Fruit fly (Drosophila melanogaster) whole organism, embryonic: ENCODE measurements around the gene AGO2.

Source experiments
- CG10543 ChIP-seq: fragments of 200-800 bp; sonication (Bioruptor generic); optimal IDR thresholded peaks from 3 replicates; lab custom pipeline; 2017; ENCODE audit warnings: missing biosample characterization, mild to moderate bottlenecking, missing genetic modification characterization, moderate library complexity
- CG10979 ChIP-seq: fragments of 200-800 bp; sonication (Bioruptor generic); optimal IDR thresholded peaks from 2 replicates; lab custom pipeline; 2018; ENCODE audit warnings: missing biosample characterization, mild to moderate bottlenecking, missing genetic modification characterization, moderate library complexity
- CG11504 ChIP-seq: fragments of 200-800 bp; sonication (Bioruptor generic); optimal IDR thresholded peaks from 3 replicates; lab custom pipeline; 2019; ENCODE audit warnings: missing biosample characterization, mild to moderate bottlenecking, missing genetic modification characterization, moderate library complexity
- CG12071 ChIP-seq: fragments of 200-800 bp; sonication (Bioruptor generic); optimal IDR thresholded peaks from 3 replicates; lab custom pipeline; 2018; ENCODE audit warnings: missing biosample characterization, mild to moderate bottlenecking, missing genetic modification characterization
- CG13424 ChIP-seq: fragments of 200-800 bp; sonication (Bioruptor generic); optimal IDR thresholded peaks from 2 replicates; lab custom pipeline; 2019; ENCODE audit warnings: missing biosample characterization, mild to moderate bottlenecking, missing genetic modification characterization, moderate library complexity
- CG17568 ChIP-seq: fragments of 200-800 bp; sonication (Bioruptor generic); optimal IDR thresholded peaks from 2 replicates; lab custom pipeline; 2018; ENCODE audit warnings: missing biosample characterization, mild to moderate bottlenecking, missing genetic modification characterization, moderate library complexity
- CG17802 ChIP-seq: fragments of 200-800 bp; sonication (Bioruptor generic); optimal IDR thresholded peaks from 2 replicates; lab custom pipeline; 2018; ENCODE audit warnings: missing biosample characterization, mild to moderate bottlenecking, missing genetic modification characterization, moderate library complexity
- CG17829 ChIP-seq: fragments of 200-800 bp; optimal IDR thresholded peaks from 2 replicates; lab custom pipeline; 2019; ENCODE audit warnings: missing biosample characterization, mild to moderate bottlenecking, missing genetic modification characterization, moderate library complexity
- CG18011 ChIP-seq: fragments of 200-800 bp; sonication (Bioruptor generic); optimal IDR thresholded peaks from 2 replicates; lab custom pipeline; 2017; ENCODE audit warnings: missing biosample characterization, missing genetic modification characterization, mild to moderate bottlenecking, moderate library complexity, missing genotype
- CG2202 ChIP-seq: fragments of 200-800 bp; sonication (Bioruptor generic); optimal IDR thresholded peaks from 2 replicates; lab custom pipeline; 2018; ENCODE audit warnings: missing biosample characterization, mild to moderate bottlenecking, missing genetic modification characterization
- CG30403 ChIP-seq: fragments of 200-800 bp; sonication (Bioruptor generic); optimal IDR thresholded peaks from 3 replicates; lab custom pipeline; 2016; ENCODE audit warnings: missing biosample characterization, missing genetic modification characterization
- CG34376 ChIP-seq: fragments of 200-800 bp; sonication (Bioruptor generic); optimal IDR thresholded peaks from 2 replicates; lab custom pipeline; 2018; ENCODE audit warnings: missing biosample characterization, mild to moderate bottlenecking, missing genetic modification characterization
- CG4360 ChIP-seq: fragments of 200-800 bp; sonication (Bioruptor generic); IDR thresholded peaks from 2 replicates; pipeline ENCODE4 v1.3.6; 2022; ENCODE audit warnings: missing biosample characterization, missing genetic modification characterization
- CG6791 ChIP-seq: fragments of 200-800 bp; sonication (Bioruptor generic); IDR thresholded peaks from 3 replicates; pipeline ENCODE4 v1.3.6; 2022; ENCODE audit warnings: missing biosample characterization, missing genetic modification characterization; ENCODE audit not compliant: partially characterized antibody
- CG6854 ChIP-seq: fragments of 200-800 bp; sonication (Bioruptor generic); optimal IDR thresholded peaks from 3 replicates; lab custom pipeline; 2017; ENCODE audit warnings: missing biosample characterization, mild to moderate bottlenecking, missing genetic modification characterization
- CG7271 ChIP-seq: fragments of 200-800 bp; sonication (Bioruptor generic); optimal IDR thresholded peaks from 2 replicates; lab custom pipeline; 2018; ENCODE audit warnings: missing biosample characterization, mild to moderate bottlenecking, missing genetic modification characterization, moderate library complexity
- CG8359 ChIP-seq: fragments of 200-800 bp; sonication (Bioruptor generic); optimal IDR thresholded peaks from 2 replicates; lab custom pipeline; 2017; ENCODE audit warnings: missing biosample characterization, mild to moderate bottlenecking, missing genetic modification characterization, borderline replicate concordance
- CG9437 ChIP-seq: fragments of 200-800 bp; sonication (Bioruptor generic); optimal IDR thresholded peaks from 2 replicates; lab custom pipeline; 2018; ENCODE audit warnings: missing biosample characterization, mild to moderate bottlenecking, missing genetic modification characterization
- CHES-1-like ChIP-seq: fragments of 200-800 bp; sonication (Bioruptor generic); optimal IDR thresholded peaks from 2 replicates; lab custom pipeline; 2016; ENCODE audit warnings: missing biosample characterization, missing genetic modification characterization
- CTCF ChIP-seq: fragments of 200-800 bp; sonication (Bioruptor generic); optimal IDR thresholded peaks from 2 replicates; lab custom pipeline; 2017; ENCODE audit warnings: missing biosample characterization, mild to moderate bottlenecking, missing genetic modification characterization, moderate library complexity
- Camta ChIP-seq: fragments of 200-800 bp; sonication (Bioruptor generic); optimal IDR thresholded peaks from 2 replicates; lab custom pipeline; 2016; ENCODE audit warnings: missing biosample characterization, missing genetic modification characterization
- Dll ChIP-seq: fragments of 200-800 bp; sonication (Bioruptor generic); IDR thresholded peaks from 4 replicates; pipeline ENCODE4 v1.3.6; 2022; ENCODE audit warnings: missing biosample characterization, missing genetic modification characterization; ENCODE audit not compliant: partially characterized antibody
- Fer2 ChIP-seq: fragments of 200-800 bp; sonication (Bioruptor generic); optimal IDR thresholded peaks from 2 replicates; lab custom pipeline; 2018; ENCODE audit warnings: missing biosample characterization, mild to moderate bottlenecking, missing genetic modification characterization, moderate library complexity
- Jarid2 ChIP-seq: fragments of 200-800 bp; sonication (Bioruptor generic); optimal IDR thresholded peaks from 3 replicates; lab custom pipeline; 2017; ENCODE audit warnings: mild to moderate bottlenecking, missing biosample characterization, missing genetic modification reagents, missing genetic modification characterization
- MBD-R2 ChIP-seq: fragments of 200-800 bp; sonication (Bioruptor generic); IDR thresholded peaks from 2 replicates; pipeline ENCODE4 v1.3.6; 2022; ENCODE audit warnings: missing biosample characterization, missing genetic modification characterization
- Poxn ChIP-seq: fragments of 200-800 bp; sonication (Bioruptor generic); IDR thresholded peaks from 2 replicates; pipeline ENCODE4 v1.3.6; 2022; ENCODE audit warnings: missing biosample characterization, missing genetic modification characterization
- Sin3A ChIP-seq: fragments of >200 bp; optimal IDR thresholded peaks from 2 replicates; lab custom pipeline; 2018
- Sox102F ChIP-seq: fragments of 200-800 bp; sonication (Bioruptor generic); optimal IDR thresholded peaks from 2 replicates; lab custom pipeline; 2018; ENCODE audit warnings: missing biosample characterization, mild to moderate bottlenecking, missing genetic modification characterization, moderate library complexity
- ac ChIP-seq: fragments of 200-800 bp; sonication (Bioruptor generic); optimal IDR thresholded peaks from 3 replicates; lab custom pipeline; 2017; ENCODE audit warnings: missing biosample characterization, mild to moderate bottlenecking, missing genetic modification characterization
- bigmax ChIP-seq: fragments of 200-800 bp; sonication (Bioruptor generic); optimal IDR thresholded peaks from 2 replicates; lab custom pipeline; 2018; ENCODE audit warnings: missing biosample characterization, mild to moderate bottlenecking, missing genetic modification characterization
- chinmo ChIP-seq: fragments of 200-800 bp; sonication (Bioruptor generic); IDR thresholded peaks from 4 replicates; pipeline ENCODE4 v1.3.6; 2022; ENCODE audit warnings: missing biosample characterization, missing genetic modification characterization; ENCODE audit not compliant: partially characterized antibody
- da ChIP-seq: fragments of 200-800 bp; sonication (Bioruptor generic); optimal IDR thresholded peaks from 2 replicates; lab custom pipeline; 2016; ENCODE audit warnings: missing biosample characterization, missing genetic modification characterization
- eyg ChIP-seq: fragments of 200-800 bp; sonication (Bioruptor generic); optimal IDR thresholded peaks from 3 replicates; lab custom pipeline; 2016; ENCODE audit warnings: missing biosample characterization, missing genetic modification characterization
- fd3F ChIP-seq: fragments of 200-800 bp; sonication (Bioruptor generic); optimal IDR thresholded peaks from 2 replicates; lab custom pipeline; 2018; ENCODE audit warnings: missing biosample characterization, mild to moderate bottlenecking, missing genetic modification characterization, moderate library complexity
- gfzf ChIP-seq: fragments of 200-800 bp; sonication (Bioruptor generic); optimal IDR thresholded peaks from 2 replicates; lab custom pipeline; 2016; ENCODE audit warnings: missing biosample characterization, mild to moderate bottlenecking, missing genetic modification characterization, moderate library complexity
- hb ChIP-seq: fragments of 200-800 bp; sonication (Bioruptor generic); IDR thresholded peaks from 3 replicates; pipeline ENCODE4 v1.3.6; 2022; ENCODE audit warnings: missing biosample characterization, missing genetic modification characterization; ENCODE audit not compliant: partially characterized antibody
- insv ChIP-seq, 2 experiments: fragments of 200-800 bp; sonication (Bioruptor generic); optimal IDR thresholded peaks; 3 replicates each; lab custom pipeline; 2016 to 2018; ENCODE audit warnings: missing biosample characterization in 2 of 2, missing genetic modification characterization in 2 of 2
- kni ChIP-seq: fragments of 200-800 bp; sonication (Bioruptor generic); optimal IDR thresholded peaks from 3 replicates; lab custom pipeline; 2017; ENCODE audit warnings: mild to moderate bottlenecking, missing biosample characterization, missing genetic modification reagents, missing genetic modification characterization
- lab ChIP-seq: fragments of 200-800 bp; sonication (Bioruptor generic); optimal IDR thresholded peaks from 3 replicates; lab custom pipeline; 2017; ENCODE audit warnings: missing biosample characterization, missing genetic modification characterization, mild to moderate bottlenecking, moderate library complexity, missing genetic modification reagents
- nerfin-1 ChIP-seq: fragments of 200-800 bp; sonication (Bioruptor generic); optimal IDR thresholded peaks from 3 replicates; lab custom pipeline; 2019; ENCODE audit warnings: missing biosample characterization, mild to moderate bottlenecking, missing genetic modification characterization, moderate library complexity
- nmo ChIP-seq: fragments of 200-800 bp; sonication (Bioruptor generic); optimal IDR thresholded peaks from 2 replicates; lab custom pipeline; 2018; ENCODE audit warnings: missing biosample characterization, mild to moderate bottlenecking, missing genetic modification characterization, moderate library complexity
- nom ChIP-seq: fragments of 200-800 bp; sonication (Bioruptor generic); optimal IDR thresholded peaks from 2 replicates; lab custom pipeline; 2017; ENCODE audit warnings: missing biosample characterization, missing genetic modification characterization, mild to moderate bottlenecking, moderate library complexity, missing genetic modification reagents
- onecut ChIP-seq: fragments of 200-800 bp; sonication (Bioruptor generic); IDR thresholded peaks from 2 replicates; pipeline ENCODE4 v1.3.6; 2022; ENCODE audit warnings: missing biosample characterization, missing genetic modification characterization
- peb ChIP-seq: fragments of 200-800 bp; sonication (Bioruptor generic); IDR thresholded peaks from 2 replicates; pipeline ENCODE4 v1.3.6; 2022; ENCODE audit warnings: missing biosample characterization, missing genetic modification characterization
- row ChIP-seq: fragments of 200-800 bp; sonication (Bioruptor generic); IDR thresholded peaks from 3 replicates; pipeline ENCODE4 v1.3.6; 2022; ENCODE audit warnings: missing biosample characterization, missing genetic modification characterization
- shn ChIP-seq: fragments of 200-800 bp; sonication (Bioruptor generic); optimal IDR thresholded peaks from 3 replicates; lab custom pipeline; 2016; ENCODE audit warnings: missing biosample characterization, missing genetic modification characterization
- sug ChIP-seq: fragments of 200-800 bp; optimal IDR thresholded peaks from 2 replicates; lab custom pipeline; 2019; ENCODE audit warnings: missing biosample characterization, mild to moderate bottlenecking, missing genetic modification characterization, moderate library complexity
- tgo ChIP-seq: fragments of 200-800 bp; sonication (Bioruptor generic); IDR thresholded peaks from 3 replicates; pipeline ENCODE4 v1.3.6; 2022; ENCODE audit warnings: missing biosample characterization, missing genetic modification characterization
- vvl ChIP-seq: fragments of 200-800 bp; sonication (Bioruptor generic); IDR thresholded peaks from 2 replicates; pipeline ENCODE4 v1.3.6; 2022; ENCODE audit warnings: missing biosample characterization, missing genetic modification characterization

The AGO2 gene

DNA sequence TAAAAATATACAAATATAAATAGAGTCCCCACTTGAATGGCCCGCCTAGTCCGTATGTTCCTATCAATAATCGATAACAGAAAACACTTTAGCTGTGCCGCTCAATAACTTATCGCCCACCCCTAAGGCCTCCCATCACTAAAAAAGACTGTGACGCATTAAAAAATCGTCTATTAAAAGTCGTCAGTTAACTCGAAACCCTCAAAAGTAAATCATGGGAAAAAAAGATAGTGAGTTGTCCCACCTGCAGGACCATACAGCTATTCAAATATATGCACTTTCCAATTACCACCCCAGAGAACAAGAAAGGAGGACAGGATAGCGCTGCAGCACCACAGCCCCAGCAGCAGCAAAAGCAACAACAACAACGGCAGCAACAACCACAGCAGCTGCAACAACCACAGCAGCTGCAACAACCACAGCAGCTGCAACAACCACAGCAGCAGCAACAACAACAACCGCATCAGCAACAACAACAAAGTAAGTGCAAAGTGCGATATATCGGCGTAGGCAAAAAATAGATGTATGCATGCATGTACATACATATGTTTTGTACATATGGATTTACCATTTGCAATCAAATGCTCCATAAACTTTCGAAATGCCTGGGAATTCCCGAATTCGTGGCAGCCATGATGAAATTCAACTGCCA is at the start of gene AGO2 (continued):
- TF ChIP-seq CG10979 (tag; lab: Kevin White, UChicago) = peak; percentile 12
- peak; percentile 73 for TF ChIP-seq Dll
- peak; percentile 9 for TF ChIP-seq sug (tag; lab: Kevin White, UChicago)
- peak; percentile 68; the same call in 2 of the 3 replicates for TF ChIP-seq hb (GFP tag; lab: Robert Waterston, UW)
- TF ChIP-seq kni (GFP tag; lab: Kevin White, UChicago) = peak; percentile 61
- TF ChIP-seq CG9437 (GFP tag; lab: Kevin White, UChicago) = no peak
- peak; percentile 3 for TF ChIP-seq CG6854 (GFP tag; lab: Kevin White, UChicago)
- TF ChIP-seq Sox102F (GFP tag; lab: Kevin White, UChicago) = no peak
- no peak for TF ChIP-seq CG12071 (GFP tag; lab: Kevin White, UChicago)
- TF ChIP-seq fd3F (GFP tag; lab: Kevin White, UChicago) = no peak
- no peak for TF ChIP-seq CG18011 (GFP tag; lab: Kevin White, UChicago)
- TF ChIP-seq CG17568 (GFP tag; lab: Kevin White, UChicago) = peak; percentile 61
- no peak for TF ChIP-seq CG17802 (tag; lab: Kevin White, UChicago)
- TF ChIP-seq Fer2 (tag; lab: Kevin White, UChicago) = no peak
- no peak for TF ChIP-seq CG10543 (GFP tag; lab: Kevin White, UChicago)
- no peak for TF ChIP-seq bigmax (GFP tag; lab: Kevin White, UChicago)
- peak; percentile 47 for TF ChIP-seq onecut (GFP tag; lab: Robert Waterston, UW)
- TF ChIP-seq vvl (GFP tag; lab: Robert Waterston, UW) = peak; percentile 34; the same call in 1 of the 2 replicates
- TF ChIP-seq CG30403 (GFP tag; lab: Kevin White, UChicago) = peak; percentile 21
- TF ChIP-seq shn (GFP tag; lab: Kevin White, UChicago) = peak; percentile 1
- peak; percentile 100 for TF ChIP-seq CG4360
- no peak for TF ChIP-seq Camta
- no peak for TF ChIP-seq lab (GFP tag; lab: Kevin White, UChicago)
- peak; percentile 31; the same call in 1 of the 3 replicates for TF ChIP-seq row (GFP tag; lab: Robert Waterston, UW)
- peak; percentile 55 for TF ChIP-seq ac (GFP tag; lab: Kevin White, UChicago)
- peak; percentile 62 for TF ChIP-seq CG17829 (tag; lab: Kevin White, UChicago)
- peak; percentile 48 for TF ChIP-seq CG7271 (tag; lab: Kevin White, UChicago)
- TF ChIP-seq CG2202 (tag; lab: Kevin White, UChicago) = no peak
- TF ChIP-seq CTCF (GFP tag; lab: Kevin White, UChicago) = peak; percentile 61
- peak; percentile 8 for TF ChIP-seq CG13424
- TF ChIP-seq nerfin-1 (tag; lab: Kevin White, UChicago) = peak; percentile 21
- no peak for TF ChIP-seq peb (GFP tag; lab: Robert Waterston, UW)
- peak in 1 of 2 experiments; percentile 33 for TF ChIP-seq insv (GFP tag; optimal IDR thresholded peaks at IDR 0.05; lab: Kevin White, UChicago)
- peak; percentile 24; the same call in 1 of the 2 replicates for TF ChIP-seq MBD-R2 (GFP tag; lab: Robert Waterston, UW)
- no peak for TF ChIP-seq Poxn (GFP tag; lab: Robert Waterston, UW)
- peak; percentile 0 for TF ChIP-seq eyg (GFP tag; lab: Kevin White, UChicago)
- peak; percentile 62 for TF ChIP-seq da (GFP tag; lab: Kevin White, UChicago)
- TF ChIP-seq CG8359 (GFP tag; lab: Kevin White, UChicago) = no peak
- TF ChIP-seq CHES-1-like (GFP tag; lab: Kevin White, UChicago) = peak; percentile 54
- peak; percentile 38 for TF ChIP-seq Jarid2 (GFP tag; lab: Kevin White, UChicago)
- TF ChIP-seq tgo (GFP tag; lab: Robert Waterston, UW) = no peak
- peak; percentile 70; the same call in 1 of the 3 replicates for TF ChIP-seq CG6791 (GFP tag; lab: Robert Waterston, UW)
- TF ChIP-seq Sin3A = peak; percentile 59
- peak; percentile 95; the same call in 2 of the 4 replicates for TF ChIP-seq chinmo
- TF ChIP-seq CG11504 (tag; lab: Kevin White, UChicago) = peak; percentile 76
- peak; percentile 18 for TF ChIP-seq nmo (GFP tag; lab: Kevin White, UChicago)
- TF ChIP-seq nom (GFP tag; lab: Kevin White, UChicago) = peak; percentile 100
- TF ChIP-seq gfzf (GFP tag; lab: Kevin White, UChicago) = peak; percentile 41
- TF ChIP-seq CG34376 (GFP tag; lab: Kevin White, UChicago) = peak; percentile 12
